Fruit fly (Drosophila melanogaster) whole organism, embryonic: ENCODE measurements around the gene CG45065.

ENCODE experiments used
- Abd-B ChIP-seq: fragments of 200-800 bp; sonication (Bioruptor generic); optimal IDR thresholded peaks from 2 replicates; lab custom pipeline; 2018; ENCODE audit warnings: missing biosample characterization, mild to moderate bottlenecking, missing genetic modification characterization, moderate library complexity
- Atf6 ChIP-seq: fragments of 200-800 bp; sonication (Bioruptor generic); IDR thresholded peaks from 2 replicates; pipeline ENCODE4 v1.3.6; 2022; ENCODE audit warnings: missing biosample characterization, missing genetic modification characterization
- CG10209 ChIP-seq: fragments of 200-800 bp; sonication (Bioruptor generic); optimal IDR thresholded peaks from 3 replicates; lab custom pipeline; 2017; ENCODE audit warnings: missing biosample characterization, mild to moderate bottlenecking, missing genetic modification characterization, missing genetic modification reagents
- CG10366 ChIP-seq: fragments of 200-800 bp; sonication (Bioruptor generic); IDR thresholded peaks from 2 replicates; pipeline ENCODE4 v1.3.6; 2022; ENCODE audit warnings: missing biosample characterization, missing genetic modification characterization
- CG10979 ChIP-seq: fragments of 200-800 bp; sonication (Bioruptor generic); optimal IDR thresholded peaks from 2 replicates; lab custom pipeline; 2018; ENCODE audit warnings: missing biosample characterization, mild to moderate bottlenecking, missing genetic modification characterization, moderate library complexity
- CG11696 ChIP-seq: fragments of 200-800 bp; sonication (Bioruptor generic); IDR thresholded peaks from 2 replicates; pipeline ENCODE4 v1.3.6; 2022; ENCODE audit warnings: missing biosample characterization, missing genetic modification characterization
- CG12391 ChIP-seq: fragments of 200-800 bp; sonication (Bioruptor generic); optimal IDR thresholded peaks from 3 replicates; lab custom pipeline; 2018; ENCODE audit warnings: missing biosample characterization, mild to moderate bottlenecking, missing genetic modification characterization, moderate library complexity
- CG17328 ChIP-seq: fragments of 200-800 bp; sonication (Bioruptor generic); IDR thresholded peaks from 2 replicates; pipeline ENCODE4 v1.3.6; 2022; ENCODE audit warnings: missing biosample characterization, missing genetic modification characterization
- CG17385 ChIP-seq: fragments of 200-800 bp; sonication (Bioruptor generic); optimal IDR thresholded peaks from 3 replicates; lab custom pipeline; 2018; ENCODE audit warnings: missing biosample characterization, mild to moderate bottlenecking, missing genetic modification characterization
- CG18262 ChIP-seq: fragments of 200-800 bp; optimal IDR thresholded peaks from 3 replicates; lab custom pipeline; 2019; ENCODE audit warnings: missing biosample characterization, mild to moderate bottlenecking, missing genetic modification characterization, moderate library complexity
- CG2202 ChIP-seq: fragments of 200-800 bp; sonication (Bioruptor generic); optimal IDR thresholded peaks from 2 replicates; lab custom pipeline; 2018; ENCODE audit warnings: missing biosample characterization, mild to moderate bottlenecking, missing genetic modification characterization
- CG34376 ChIP-seq: fragments of 200-800 bp; sonication (Bioruptor generic); optimal IDR thresholded peaks from 2 replicates; lab custom pipeline; 2018; ENCODE audit warnings: missing biosample characterization, mild to moderate bottlenecking, missing genetic modification characterization
- CG4360 ChIP-seq: fragments of 200-800 bp; sonication (Bioruptor generic); IDR thresholded peaks from 2 replicates; pipeline ENCODE4 v1.3.6; 2022; ENCODE audit warnings: missing biosample characterization, missing genetic modification characterization
- CG7357 ChIP-seq: fragments of 200-800 bp; sonication (Bioruptor generic); IDR thresholded peaks from 3 replicates; pipeline ENCODE4 v1.3.6; 2022; ENCODE audit warnings: missing biosample characterization, missing genetic modification characterization
- CG7556 ChIP-seq: fragments of 200-800 bp; sonication (Bioruptor generic); optimal IDR thresholded peaks from 2 replicates; lab custom pipeline; 2017; ENCODE audit warnings: missing biosample characterization, mild to moderate bottlenecking, missing genetic modification characterization
- CG7987 ChIP-seq: fragments of 200-800 bp; sonication (Bioruptor generic); optimal IDR thresholded peaks from 2 replicates; lab custom pipeline; 2018; ENCODE audit warnings: missing biosample characterization, mild to moderate bottlenecking, missing genetic modification characterization, moderate library complexity
- CG8944 ChIP-seq: fragments of 200-800 bp; sonication (Bioruptor generic); optimal IDR thresholded peaks from 3 replicates; lab custom pipeline; 2016; ENCODE audit warnings: missing biosample characterization, missing genetic modification characterization
- Deaf1 ChIP-seq: fragments of 200-800 bp; optimal IDR thresholded peaks from 3 replicates; lab custom pipeline; 2019; ENCODE audit warnings: missing biosample characterization, mild to moderate bottlenecking, missing genetic modification characterization, moderate library complexity
- E2f2 ChIP-seq: fragments of 200-800 bp; sonication (Bioruptor generic); IDR thresholded peaks from 2 replicates; pipeline ENCODE4 v1.3.6; 2022; ENCODE audit warnings: missing biosample characterization, missing genetic modification characterization
- Fer3 ChIP-seq: fragments of 200-800 bp; sonication (Bioruptor generic); optimal IDR thresholded peaks from 2 replicates; lab custom pipeline; 2018; ENCODE audit warnings: missing biosample characterization, mild to moderate bottlenecking, missing genetic modification characterization, moderate library complexity
- GATAe ChIP-seq: fragments of 200-800 bp; sonication (Bioruptor generic); conservative IDR thresholded peaks from 2 replicates; pipeline ENCODE4 v1.3.6; 2022; ENCODE audit warnings: missing biosample characterization, missing genetic modification characterization
- HHEX ChIP-seq: fragments of 200-800 bp; sonication (Bioruptor generic); optimal IDR thresholded peaks from 3 replicates; lab custom pipeline; 2017; ENCODE audit warnings: missing biosample characterization, mild to moderate bottlenecking, missing genetic modification characterization, missing genetic modification reagents
- HLH3B ChIP-seq: fragments of 200-800 bp; sonication (Bioruptor generic); IDR thresholded peaks from 2 replicates; pipeline ENCODE4 v1.3.6; 2022; ENCODE audit warnings: missing biosample characterization, missing genetic modification characterization
- Hey ChIP-seq: fragments of 200-800 bp; sonication (Bioruptor generic); optimal IDR thresholded peaks from 3 replicates; lab custom pipeline; 2018; ENCODE audit warnings: missing biosample characterization, mild to moderate bottlenecking, missing genetic modification characterization
- HmgZ ChIP-seq: fragments of 200-800 bp; sonication (Bioruptor generic); optimal IDR thresholded peaks from 2 replicates; lab custom pipeline; 2018; ENCODE audit warnings: missing biosample characterization, mild to moderate bottlenecking, missing genetic modification characterization
- Hmx ChIP-seq: fragments of 200-800 bp; sonication (Bioruptor generic); optimal IDR thresholded peaks from 2 replicates; lab custom pipeline; 2016; ENCODE audit warnings: missing biosample characterization, missing genetic modification characterization
- MBD-R2 ChIP-seq: fragments of 200-800 bp; sonication (Bioruptor generic); IDR thresholded peaks from 2 replicates; pipeline ENCODE4 v1.3.6; 2022; ENCODE audit warnings: missing biosample characterization, missing genetic modification characterization
- Nf-YB ChIP-seq: fragments of 200-800 bp; sonication (Bioruptor generic); optimal IDR thresholded peaks from 3 replicates; lab custom pipeline; 2019; ENCODE audit warnings: missing biosample characterization, mild to moderate bottlenecking, missing genetic modification characterization, moderate library complexity
- Oli ChIP-seq: fragments of 200-800 bp; sonication (Bioruptor generic); optimal IDR thresholded peaks from 2 replicates; lab custom pipeline; 2018; ENCODE audit warnings: missing biosample characterization, mild to moderate bottlenecking, missing genetic modification characterization, moderate library complexity
- Opbp ChIP-seq: fragments of 200-800 bp; sonication (Bioruptor generic); IDR thresholded peaks from 3 replicates; pipeline ENCODE4 v1.3.6; 2022; ENCODE audit warnings: missing biosample characterization, missing genetic modification characterization; ENCODE audit not compliant: partially characterized antibody
- Sox102F ChIP-seq: fragments of 200-800 bp; sonication (Bioruptor generic); optimal IDR thresholded peaks from 2 replicates; lab custom pipeline; 2018; ENCODE audit warnings: missing biosample characterization, mild to moderate bottlenecking, missing genetic modification characterization, moderate library complexity
- TFAM ChIP-seq: fragments of 200-800 bp; sonication (Bioruptor generic); optimal IDR thresholded peaks from 2 replicates; lab custom pipeline; 2017; ENCODE audit warnings: missing biosample characterization, missing genetic modification characterization, inconsistent platforms
- abd-A ChIP-seq: fragments of 200-800 bp; sonication (Bioruptor generic); optimal IDR thresholded peaks from 3 replicates; lab custom pipeline; 2019; ENCODE audit warnings: missing biosample characterization, mild to moderate bottlenecking, missing genetic modification characterization, moderate library complexity
- dati ChIP-seq: fragments of 200-800 bp; sonication (Bioruptor generic); IDR thresholded peaks from 2 replicates; pipeline ENCODE4 v1.3.6; 2022; ENCODE audit warnings: missing biosample characterization, missing genetic modification characterization
- emc ChIP-seq: fragments of 200-800 bp; sonication (Bioruptor generic); optimal IDR thresholded peaks from 2 replicates; lab custom pipeline; 2016; ENCODE audit warnings: missing biosample characterization, missing genetic modification characterization
- ewg ChIP-seq: fragments of 200-800 bp; sonication (Bioruptor generic); optimal IDR thresholded peaks from 3 replicates; lab custom pipeline; 2017; ENCODE audit warnings: mild to moderate bottlenecking, missing biosample characterization, missing genetic modification reagents, missing genetic modification characterization
- fd96Cb ChIP-seq: fragments of 200-800 bp; sonication (Bioruptor generic); optimal IDR thresholded peaks from 2 replicates; lab custom pipeline; 2018; ENCODE audit warnings: missing biosample characterization, mild to moderate bottlenecking, missing genetic modification characterization, moderate library complexity
- knrl ChIP-seq: fragments of 200-800 bp; sonication (Bioruptor generic); IDR thresholded peaks from 3 replicates; pipeline ENCODE4 v1.3.6; 2022; ENCODE audit warnings: missing biosample characterization, missing genetic modification characterization; ENCODE audit not compliant: partially characterized antibody
- lola ChIP-seq, 3 experiments: fragments of >200 bp in 2 of 3; fragments of 200-800 bp in 1 of 3; sonication (Bioruptor generic) in 1 of 3; optimal IDR thresholded peaks; 2 replicates each; lab custom pipeline; 2017 to 2019; ENCODE audit warnings: missing biosample characterization in 3 of 3, missing genetic modification characterization in 3 of 3, mild to moderate bottlenecking in 1 of 3, moderate library complexity in 1 of 3
- nmo ChIP-seq: fragments of 200-800 bp; sonication (Bioruptor generic); optimal IDR thresholded peaks from 2 replicates; lab custom pipeline; 2018; ENCODE audit warnings: missing biosample characterization, mild to moderate bottlenecking, missing genetic modification characterization, moderate library complexity
- pan ChIP-seq, 4 experiments: fragments of >200 bp in 3 of 4; fragments of 200-800 bp in 1 of 4; sonication (Bioruptor generic) in 1 of 4; optimal IDR thresholded peaks in 3 of 4; IDR thresholded peaks in 1 of 4; 2 replicates each; pipeline versions ENCODE4 v1.3.6 to Lab custom; 2017 to 2022; ENCODE audit warnings: missing biosample characterization in 2 of 4, missing genetic modification characterization in 2 of 4, mixed read lengths in 1 of 4
- psq ChIP-seq: fragments of 200-800 bp; sonication (Bioruptor generic); optimal IDR thresholded peaks from 2 replicates; lab custom pipeline; 2017; ENCODE audit warnings: missing biosample characterization, missing genetic modification characterization
- salm ChIP-seq: fragments of 200-800 bp; sonication (Bioruptor generic); optimal IDR thresholded peaks from 2 replicates; lab custom pipeline; 2018; ENCODE audit warnings: missing biosample characterization, mild to moderate bottlenecking, missing genetic modification characterization
- sisA ChIP-seq: fragments of 200-800 bp; sonication (Bioruptor generic); IDR thresholded peaks from 2 replicates; pipeline ENCODE4 v1.3.6; 2022; ENCODE audit warnings: missing biosample characterization, missing genetic modification characterization
- slbo ChIP-seq: fragments of 200-800 bp; sonication (Bioruptor generic); IDR thresholded peaks from 2 replicates; pipeline ENCODE4 v1.3.6; 2022; ENCODE audit warnings: missing biosample characterization, missing genetic modification characterization
- slou ChIP-seq: fragments of 200-800 bp; sonication (Bioruptor generic); optimal IDR thresholded peaks from 3 replicates; lab custom pipeline; 2016; ENCODE audit warnings: missing biosample characterization, missing genetic modification characterization
- trem ChIP-seq: fragments of 200-800 bp; optimal IDR thresholded peaks from 3 replicates; lab custom pipeline; 2019; ENCODE audit warnings: missing biosample characterization, mild to moderate bottlenecking, missing genetic modification characterization, moderate library complexity
- trh ChIP-seq: fragments of 200-800 bp; sonication (Bioruptor generic); optimal IDR thresholded peaks from 2 replicates; lab custom pipeline; 2016; ENCODE audit warnings: missing biosample characterization, missing genetic modification characterization
- wor ChIP-seq: fragments of 200-800 bp; sonication (Bioruptor generic); IDR thresholded peaks from 2 replicates; pipeline ENCODE4 v1.3.6; 2022; ENCODE audit warnings: missing biosample characterization, missing genetic modification characterization

The CG45065 gene

DNA sequence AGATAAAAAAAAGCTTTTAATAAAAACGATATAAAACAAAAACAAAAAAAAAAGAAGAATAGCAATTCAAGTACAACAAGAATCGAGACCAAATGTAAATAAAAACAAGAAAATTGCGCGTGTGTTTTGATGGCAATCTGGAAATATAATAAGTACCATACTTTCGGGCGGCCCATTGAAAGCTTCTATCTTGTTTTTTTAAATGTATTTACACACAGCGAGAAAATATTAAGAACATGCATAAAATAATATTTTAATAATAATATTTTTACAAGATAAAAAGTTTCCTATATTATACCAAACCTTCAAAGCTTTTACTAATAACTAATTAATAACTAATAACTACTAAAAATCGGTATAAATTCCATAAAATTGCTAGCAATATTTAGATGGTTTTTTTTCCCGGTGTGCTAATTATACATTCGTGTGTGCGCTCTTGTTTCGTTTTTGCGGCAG, 41.9 kb downstream of the CG45065 start (continued):
- TF ChIP-seq HLH3B (GFP tag; lab: Robert Waterston, UW) (0 out of 2 replicates have a peak, but pooled peaks have one; percentile 23), emc (GFP tag; lab: Kevin White, UChicago) (no peak), sisA (GFP tag; lab: Robert Waterston, UW) (no peak), CG34376 (no peak), Abd-B (peak; percentile 36), CG18262 (tag; lab: Kevin White, UChicago) (peak; percentile 56), dati (GFP tag; lab: Robert Waterston, UW) (no peak), trem (tag; lab: Kevin White, UChicago) (peak; percentile 30), CG7987 (GFP tag; lab: Kevin White, UChicago) (no peak), nmo (GFP tag; lab: Kevin White, UChicago) (no peak), abd-A (tag; lab: Kevin White, UChicago) (no peak), Sox102F (GFP tag; lab: Kevin White, UChicago) (peak; percentile 63), Deaf1 (peak; percentile 49), MBD-R2 (GFP tag; lab: Robert Waterston, UW) (peak; percentile 21; the same call in 1 of the 2 replicates), trh (no peak), HmgZ (tag; lab: Kevin White, UChicago) (no peak), CG7357 (no peak), Atf6 (GFP tag; lab: Robert Waterston, UW) (0 out of 2 replicates have a peak, but pooled peaks have one; percentile 29), Oli (tag; lab: Kevin White, UChicago) (peak; percentile 55), CG17328 (peak; percentile 23; the same call in 1 of the 2 replicates), Nf-YB (GFP tag; lab: Kevin White, UChicago) (peak; percentile 3), Hey (tag; lab: Kevin White, UChicago) (no peak), ewg (GFP tag; lab: Kevin White, UChicago) (no peak), slbo (GFP tag; lab: Robert Waterston, UW) (peak; percentile 75), CG4360 (GFP tag; lab: Robert Waterston, UW) (no peak), CG2202 (no peak), lola (GFP tag; optimal IDR thresholded peaks at IDR 0.05; lab: Kevin White, UChicago) (peak in 1 of 3 experiments; percentile 34), Hmx (GFP tag; lab: Kevin White, UChicago) (no peak), CG10366 (GFP tag; lab: Robert Waterston, UW) (peak; percentile 8; the same call in 1 of the 2 replicates), fd96Cb (tag; lab: Kevin White, UChicago) (peak; percentile 55), CG7556 (GFP tag; lab: Kevin White, UChicago) (peak; percentile 56), pan (optimal IDR thresholded peaks at IDR 0.05; lab: Kevin White, UChicago) (no peak), pan (GFP tag; optimal IDR thresholded peaks at IDR 0.05 in 1 of 2, IDR thresholded peaks at IDR 0.05 in 1 of 2) (peak in 1 of 2 experiments; percentile 58), CG10979 (tag; lab: Kevin White, UChicago) (peak; percentile 56), CG12391 (tag; lab: Kevin White, UChicago) (peak; percentile 63), TFAM (GFP tag; lab: Kevin White, UChicago) (no peak), E2f2 (GFP tag; lab: Robert Waterston, UW) (0 out of 2 replicates have a peak, but pooled peaks have one; percentile 23), GATAe (GFP tag; lab: Robert Waterston, UW) (no peak), CG10209 (GFP tag; lab: Kevin White, UChicago) (peak; percentile 46), salm (no peak), CG11696 (GFP tag; lab: Robert Waterston, UW) (0 out of 2 replicates have a peak, but pooled peaks have one; percentile 19), CG8944 (GFP tag; lab: Kevin White, UChicago) (no peak), psq (GFP tag; lab: Kevin White, UChicago) (no peak), knrl (GFP tag; lab: Robert Waterston, UW) (no peak), CG17385 (GFP tag; lab: Kevin White, UChicago) (peak; percentile 26), Opbp (GFP tag; lab: Robert Waterston, UW) (no peak), Fer3 (tag; lab: Kevin White, UChicago) (peak; percentile 60), HHEX (GFP tag; lab: Kevin White, UChicago) (no peak), wor (no peak), slou (GFP tag; lab: Kevin White, UChicago) (no peak)
